Worm (Caenorhabditis elegans) whole organism, young adult: ENCODE results near the gene folt-3.
A peak's percentile ranks its signal among the peaks of the same experiment; 100 is the strongest.

ENCODE experiments used
- B0035.1 ChIP-seq: sonication (generic microtip); optimal IDR thresholded peaks from 2 replicates; lab custom pipeline; 2016; ENCODE audit warnings: missing genetic modification characterization, mild to moderate bottlenecking, missing compliant biosample characterization, missing genotype, missing genetic modification reagents
- F23B12.7 ChIP-seq: sonication (generic microtip); optimal IDR thresholded peaks from 2 replicates; lab custom pipeline; 2017; ENCODE audit warnings: missing genetic modification characterization, mild to moderate bottlenecking, missing compliant biosample characterization, antibody characterized with exemption, moderate library complexity; ENCODE audit not compliant: insufficient read depth
- F37B4.10 ChIP-seq: fragments of 200-800 bp; sonication (Bioruptor generic); IDR thresholded peaks from 2 replicates; pipeline ENCODE4 v1.3.6; 2022; ENCODE audit warnings: missing genetic modification characterization, missing compliant biosample characterization
- F49E8.2 ChIP-seq: sonication (generic microtip); optimal IDR thresholded peaks from 3 replicates; lab custom pipeline; 2017; ENCODE audit warnings: missing genetic modification characterization, mild to moderate bottlenecking, missing compliant biosample characterization, antibody characterized with exemption, moderate library complexity; ENCODE audit not compliant: insufficient read depth
- F57C9.4 ChIP-seq: sonication (generic microtip); optimal IDR thresholded peaks from 2 replicates; lab custom pipeline; 2017; ENCODE audit warnings: mild to moderate bottlenecking, missing genetic modification characterization, missing compliant biosample characterization
- Y53F4B.3 ChIP-seq: fragments of 200-800 bp; sonication (Bioruptor generic); IDR thresholded peaks from 2 replicates; pipeline ENCODE4 v1.3.6; 2022; ENCODE audit warnings: missing genetic modification reagents, missing genetic modification characterization, missing compliant biosample characterization
- Y56A3A.18 ChIP-seq: fragments of 200-800 bp; sonication (Bioruptor generic); IDR thresholded peaks from 2 replicates; pipeline ENCODE4 v1.3.6; 2022; ENCODE audit warnings: missing genetic modification reagents, missing genetic modification characterization, missing compliant biosample characterization
- ZK185.1 ChIP-seq: sonication (generic microtip); optimal IDR thresholded peaks from 2 replicates; lab custom pipeline; 2016; ENCODE audit warnings: mild to moderate bottlenecking, missing genetic modification characterization, missing compliant biosample characterization; ENCODE audit not compliant: poor library complexity, severe bottlenecking
- akir-1 ChIP-seq: fragments of 200-800 bp; sonication (Bioruptor generic); optimal IDR thresholded peaks from 2 replicates; lab custom pipeline; 2018; ENCODE audit warnings: mild to moderate bottlenecking, missing genetic modification characterization, moderate library complexity, missing compliant biosample characterization
- ama-1 ChIP-seq, 3 experiments: fragments of 150-350 bp in 1 of 3; sonication (generic microtip) in 2 of 3; optimal IDR thresholded peaks; 2 replicates each; lab custom pipeline; 2014 to 2018; ENCODE audit warnings: missing biosample characterization in 2 of 3, missing genetic modification characterization in 2 of 3, missing genetic modification reagents in 2 of 3
- bed-1 ChIP-seq: fragments of 200-800 bp; sonication (Bioruptor generic); IDR thresholded peaks from 2 replicates; pipeline ENCODE4 v1.3.6; 2022; ENCODE audit warnings: missing genetic modification reagents, missing genetic modification characterization, missing compliant biosample characterization
- ccch-3 ChIP-seq: fragments of 200-800 bp; sonication (Bioruptor generic); optimal IDR thresholded peaks from 2 replicates; lab custom pipeline; 2018; ENCODE audit warnings: mild to moderate bottlenecking, missing genetic modification characterization, missing compliant biosample characterization
- ceh-27 ChIP-seq: fragments of 200-800 bp; sonication (Bioruptor generic); optimal IDR thresholded peaks from 2 replicates; lab custom pipeline; 2018; ENCODE audit warnings: mild to moderate bottlenecking, missing genetic modification characterization, moderate library complexity, missing compliant biosample characterization
- ceh-40 ChIP-seq: fragments of 200-800 bp; sonication (Bioruptor generic); IDR thresholded peaks from 2 replicates; pipeline ENCODE4 v1.3.6; 2022; ENCODE audit warnings: missing genetic modification characterization, missing compliant biosample characterization
- ceh-58 ChIP-seq: fragments of 200-800 bp; sonication (Bioruptor generic); IDR thresholded peaks from 2 replicates; pipeline ENCODE4 v1.3.6; 2022; ENCODE audit warnings: missing genetic modification characterization, missing compliant biosample characterization
- egl-44 ChIP-seq: fragments of 200-800 bp; sonication (Bioruptor generic); IDR thresholded peaks from 2 replicates; pipeline ENCODE4 v1.3.6; 2022; ENCODE audit warnings: missing genetic modification reagents, missing genetic modification characterization, missing compliant biosample characterization
- egrh-3 ChIP-seq: fragments of 200-800 bp; sonication (Bioruptor generic); IDR thresholded peaks from 2 replicates; pipeline ENCODE4 v1.3.6; 2022; ENCODE audit warnings: missing genetic modification reagents, missing genetic modification characterization, missing compliant biosample characterization
- ets-4 ChIP-seq: fragments of 200-800 bp; sonication (Bioruptor generic); optimal IDR thresholded peaks from 2 replicates; lab custom pipeline; 2018; ENCODE audit warnings: mild to moderate bottlenecking, missing genetic modification characterization, missing compliant biosample characterization
- hlh-26 ChIP-seq: fragments of 200-800 bp; sonication (Bioruptor generic); conservative IDR thresholded peaks from 2 replicates; pipeline ENCODE4 v1.3.6; 2022; ENCODE audit warnings: missing genetic modification reagents, missing genetic modification characterization, missing compliant biosample characterization
- hrde-1 ChIP-seq: sonication (generic microtip); optimal IDR thresholded peaks from 2 replicates; lab custom pipeline; 2016; ENCODE audit warnings: missing genetic modification characterization, mild to moderate bottlenecking, missing compliant biosample characterization, moderate library complexity, missing genotype, missing genetic modification reagents, borderline replicate concordance
- let-526 ChIP-seq: fragments of 200-800 bp; sonication (Bioruptor generic); IDR thresholded peaks from 2 replicates; pipeline ENCODE4 v1.3.6; 2022; ENCODE audit warnings: missing genetic modification reagents, missing genetic modification characterization, missing compliant biosample characterization
- let-607 ChIP-seq, 2 experiments: fragments of 200-800 bp in 1 of 2; sonication (Bioruptor generic) in 1 of 2; sonication (generic microtip) in 1 of 2; optimal IDR thresholded peaks; 2 replicates each; lab custom pipeline; 2016 to 2018; ENCODE audit warnings: mild to moderate bottlenecking in 2 of 2, missing compliant biosample characterization in 2 of 2, missing genetic modification characterization in 2 of 2, moderate library complexity in 2 of 2, missing genotype in 1 of 2
- lsy-27 ChIP-seq: sonication (generic microtip); optimal IDR thresholded peaks from 2 replicates; lab custom pipeline; 2017; ENCODE audit warnings: missing genetic modification characterization, mild to moderate bottlenecking, missing compliant biosample characterization, antibody characterized with exemption, missing genotype, borderline replicate concordance; ENCODE audit not compliant: insufficient read depth
- pha-4 ChIP-seq: fragments of 150-350 bp; sonication (generic microtip); optimal IDR thresholded peaks from 2 replicates; lab custom pipeline; 2014; ENCODE audit warnings: missing biosample characterization, missing genetic modification reagents, missing genetic modification characterization
- sdz-38 ChIP-seq: sonication (generic microtip); optimal IDR thresholded peaks from 2 replicates; lab custom pipeline; 2016; ENCODE audit warnings: missing genotype, missing genetic modification characterization, missing compliant biosample characterization
- snpc-1.1 ChIP-seq: sonication (generic microtip); optimal IDR thresholded peaks from 2 replicates; lab custom pipeline; 2017; ENCODE audit warnings: missing genetic modification characterization, mild to moderate bottlenecking, missing compliant biosample characterization, antibody characterized with exemption, moderate library complexity, missing genotype, missing genetic modification reagents; ENCODE audit not compliant: insufficient read depth
- snpc-4 ChIP-seq, 5 experiments: fragments of 150-350 bp in 1 of 5; sonication (generic microtip) in 4 of 5; optimal IDR thresholded peaks; 2 replicates each; lab custom pipeline; 2014 to 2018; ENCODE audit warnings: missing genetic modification characterization in 5 of 5, missing biosample characterization in 3 of 5, antibody characterized with exemption in 2 of 5, mild to moderate bottlenecking in 2 of 5, missing compliant biosample characterization in 2 of 5, missing genotype in 2 of 5, moderate library complexity in 2 of 5, missing genetic modification reagents in 1 of 5
- tlf-1 ChIP-seq: fragments of 200-800 bp; sonication (Bioruptor generic); optimal IDR thresholded peaks from 2 replicates; lab custom pipeline; 2018; ENCODE audit warnings: mild to moderate bottlenecking, missing genetic modification characterization, missing compliant biosample characterization
- unc-130 ChIP-seq: sonication (generic microtip); optimal IDR thresholded peaks from 2 replicates; lab custom pipeline; 2016; ENCODE audit warnings: missing genetic modification reagents, missing genetic modification characterization, missing compliant biosample characterization
- unc-62 ChIP-seq: fragments of 150-350 bp; optimal IDR thresholded peaks from 2 replicates; lab custom pipeline; 2014; ENCODE audit warnings: missing biosample characterization, missing genetic modification reagents, missing genetic modification characterization
- ztf-3 ChIP-seq: fragments of 200-800 bp; sonication (Bioruptor generic); optimal IDR thresholded peaks from 2 replicates; lab custom pipeline; 2018; ENCODE audit warnings: mild to moderate bottlenecking, missing genetic modification characterization, missing compliant biosample characterization
- ztf-6 ChIP-seq: fragments of 200-800 bp; sonication (Bioruptor generic); IDR thresholded peaks from 2 replicates; pipeline ENCODE4 v1.3.6; 2022; ENCODE audit warnings: missing genetic modification reagents, missing genetic modification characterization, missing compliant biosample characterization

Gene folt-3

DNA sequence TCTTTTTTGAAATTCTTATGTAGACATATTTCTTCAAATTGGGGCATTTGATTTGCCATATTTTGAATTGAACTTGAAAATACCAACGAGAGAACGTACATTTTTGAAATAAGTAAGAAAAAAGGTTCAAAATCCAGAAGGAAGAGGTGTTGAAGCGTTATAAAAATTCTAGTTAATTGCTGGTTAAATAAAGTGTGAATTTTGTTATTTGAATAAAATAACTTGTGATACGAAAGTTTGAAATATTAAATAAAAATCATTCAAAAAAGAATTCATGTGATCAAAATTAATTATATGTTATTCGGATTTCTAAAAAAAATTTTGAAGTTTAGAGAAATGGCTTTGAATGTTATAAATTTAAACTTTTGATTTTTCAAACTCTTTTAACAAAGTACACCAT is 9.4 kb downstream of the folt-3 start, which contains the start of gene C50E3.9:
Gene C50E3.9, minus strand, starts transcription at position 101 of the 400 bp plus-strand sequence.
- TF ChIP-seq ccch-3 (GFP tag; lab: Kevin White, UChicago) (no peak), hlh-26 (GFP tag; lab: Robert Waterston, UW) (no peak), ceh-40 (GFP tag; lab: Robert Waterston, UW) (no peak), ztf-3 (GFP tag; lab: Kevin White, UChicago) (no peak), F37B4.10 (GFP tag; lab: Robert Waterston, UW) (no peak), egl-44 (GFP tag; lab: Robert Waterston, UW) (no peak), F49E8.2 (no peak), ZK185.1 (tag; lab: Kevin White, UChicago) (no peak), let-607 (tag; optimal IDR thresholded peaks at IDR 0.05; lab: Kevin White, UChicago) (no peak), F23B12.7 (tag; lab: Kevin White, UChicago) (no peak), F57C9.4 (tag; lab: Kevin White, UChicago) (no peak), tlf-1 (GFP tag; lab: Kevin White, UChicago) (no peak), Y53F4B.3 (no peak), let-526 (GFP tag; lab: Robert Waterston, UW) (no peak), lsy-27 (tag; lab: Kevin White, UChicago) (no peak), B0035.1 (no peak), pha-4 (no peak)

- TF ChIP-seq egrh-3 (GFP tag; lab: Robert Waterston, UW) = no peak
- no peak for TF ChIP-seq sdz-38 (tag; lab: Kevin White, UChicago)
- no peak for TF ChIP-seq ZK185.1 (tag; lab: Kevin White, UChicago)
- no peak for TF ChIP-seq ztf-3 (GFP tag; lab: Kevin White, UChicago)
- TF ChIP-seq unc-130 = no peak
- no peak for TF ChIP-seq unc-62 (GFP tag; lab: Kevin White, UChicago)
- TF ChIP-seq ama-1 (optimal IDR thresholded peaks at IDR 0.05; lab: Kevin White, UChicago) = no peak
- TF ChIP-seq ama-1 (GFP tag; optimal IDR thresholded peaks at IDR 0.05; lab: Kevin White, UChicago) = no peak
- no peak for TF ChIP-seq Y56A3A.18 (GFP tag; lab: Robert Waterston, UW)
- no peak for TF ChIP-seq snpc-4 (GFP tag; optimal IDR thresholded peaks at IDR 0.05; lab: Kevin White, UChicago)
- TF ChIP-seq snpc-4 (tag; optimal IDR thresholded peaks at IDR 0.05; lab: Kevin White, UChicago) = no peak
- TF ChIP-seq akir-1 (GFP tag; lab: Kevin White, UChicago) = no peak
- TF ChIP-seq ceh-27 (GFP tag; lab: Kevin White, UChicago) = no peak
- no peak for TF ChIP-seq bed-1 (GFP tag; lab: Robert Waterston, UW)
- no peak for TF ChIP-seq ztf-6 (GFP tag; lab: Robert Waterston, UW)
- no peak for TF ChIP-seq pha-4
- no peak for TF ChIP-seq ets-4
Measured at ce11 chrV:7598269-7598668, 11.3 kb downstream of the folt-3 start, which contains the start of gene C50E3.7. C50E3.7 (minus strand) TSS chrV:7598369.

- peak; percentile 59 for TF ChIP-seq snpc-1.1 (tag; lab: Kevin White, UChicago)
- no peak for TF ChIP-seq hrde-1 (tag; lab: Kevin White, UChicago)
- no peak for TF ChIP-seq ceh-58 (GFP tag; lab: Robert Waterston, UW)
- no peak for TF ChIP-seq snpc-4 (GFP tag; optimal IDR thresholded peaks at IDR 0.05; lab: Kevin White, UChicago)
- peak in 2 of 4 experiments; percentile 72 to 81 for TF ChIP-seq snpc-4 (tag; optimal IDR thresholded peaks at IDR 0.05; lab: Kevin White, UChicago)
- TF ChIP-seq, all 124 proteins: peak for 2
Measured at ce11 chrV:7595132-7595531, 14.4 kb downstream of the folt-3 start.
